Worm (Caenorhabditis elegans): ENCODE results near the gene nhr-5.

nhr-5 gene

DNA sequence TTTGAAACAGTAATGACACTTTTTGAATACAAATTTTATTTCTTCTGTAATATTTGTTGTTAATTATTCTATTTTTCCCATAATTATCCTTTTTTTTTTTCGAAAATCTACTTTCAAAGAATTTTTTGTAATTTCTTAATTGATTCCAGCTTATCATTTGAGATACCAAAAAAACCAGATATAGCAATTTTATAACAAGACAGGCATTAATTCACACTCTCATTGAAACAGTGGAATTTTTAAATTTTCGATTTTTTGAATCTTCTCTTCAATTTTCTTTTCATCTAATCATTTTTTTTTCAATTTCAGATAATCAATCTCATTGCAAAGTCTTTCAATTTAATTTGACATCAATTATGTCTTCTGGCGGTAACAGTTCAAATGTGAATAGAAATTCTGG is at the start of gene nhr-5:
Gene nhr-5 (plus strand): TSS at position 301 of the 400 bp plus-strand sequence.
- no peak for TF ChIP-seq bed-3 (GFP tag; optimal IDR thresholded peaks at IDR 0.05)
- no peak for TF ChIP-seq M03D4.4 (tag; optimal IDR thresholded peaks at IDR 0.05)
- no peak for TF ChIP-seq elt-1 (tag; optimal IDR thresholded peaks at IDR 0.05; ENCODE audit: borderline replicate concordance, insufficient read depth)

DNA sequence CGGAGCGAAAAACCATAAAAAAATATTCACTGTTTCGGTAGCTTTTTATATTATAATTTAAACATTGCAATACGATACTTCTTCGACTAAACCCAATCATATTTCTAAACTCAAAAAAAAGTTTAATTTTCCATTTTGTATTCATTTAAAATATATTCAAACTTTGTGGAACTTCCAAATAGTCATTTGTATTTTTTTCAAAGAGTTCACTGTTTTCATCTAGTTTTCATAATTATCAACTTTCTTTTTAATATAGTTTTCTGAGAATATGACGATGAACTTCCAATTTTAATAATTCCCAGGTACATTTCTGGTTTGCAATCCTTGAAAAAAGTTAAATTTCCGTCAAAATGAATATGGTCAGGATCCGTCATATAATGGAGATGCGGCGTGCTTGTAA is 38.8 kb upstream of the nhr-5 start, which contains the start of gene cpna-4:
Gene cpna-4 (plus strand): TSS at position 301 of the 400 bp plus-strand sequence.
- TF ChIP-seq lsy-2 (tag; optimal IDR thresholded peaks at IDR 0.05), result no peak
- TF ChIP-seq M03D4.4 (tag; optimal IDR thresholded peaks at IDR 0.05), result no peak
- no peak for TF ChIP-seq sptf-1 (tag; optimal IDR thresholded peaks at IDR 0.05)
- no peak for TF ChIP-seq ceh-39 (tag; optimal IDR thresholded peaks at IDR 0.05)
- TF ChIP-seq tbx-8 (GFP tag; optimal IDR thresholded peaks at IDR 0.05), result no peak
- TF ChIP-seq nhr-2 (tag; optimal IDR thresholded peaks at IDR 0.05), result no peak
- TF ChIP-seq lin-13 (tag; optimal IDR thresholded peaks at IDR 0.05), result no peak
- TF ChIP-seq hlh-1 (tag; optimal IDR thresholded peaks at IDR 0.05), result no peak
- no peak for TF ChIP-seq elt-3 (tag; optimal IDR thresholded peaks at IDR 0.05)
- no peak for TF ChIP-seq elt-1 (tag; optimal IDR thresholded peaks at IDR 0.05; ENCODE audit: borderline replicate concordance, insufficient read depth)
- TF ChIP-seq bed-3 (GFP tag; optimal IDR thresholded peaks at IDR 0.05), result no peak

DNA sequence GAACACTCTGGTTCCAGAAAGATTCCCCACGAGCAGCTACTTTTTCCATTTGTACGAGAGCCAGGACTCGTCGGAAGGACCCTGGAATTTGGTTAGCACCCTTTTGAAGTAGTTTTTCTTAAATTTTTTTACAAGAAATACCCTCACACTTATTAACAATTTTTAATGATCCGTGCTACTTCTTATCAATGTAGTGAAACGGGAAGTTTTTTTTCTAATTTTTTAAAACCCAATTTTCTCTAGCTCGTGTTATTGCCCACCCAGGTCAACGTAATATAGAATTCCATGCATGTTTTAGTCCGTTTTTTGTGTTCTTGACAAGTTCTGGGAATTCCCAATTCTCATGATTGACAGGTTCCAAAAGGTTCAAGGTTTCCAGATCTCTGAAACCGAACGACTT is 38.2 kb upstream of the nhr-5 start:
- no peak for TF ChIP-seq ztf-11 (tag; optimal IDR thresholded peaks at IDR 0.05)
- TF ChIP-seq hlh-1 (tag; optimal IDR thresholded peaks at IDR 0.05), result no peak
- no peak for TF ChIP-seq lsy-2 (tag; optimal IDR thresholded peaks at IDR 0.05)
- TF ChIP-seq zip-8 (tag; optimal IDR thresholded peaks at IDR 0.05), result no peak
- no peak for TF ChIP-seq sem-2 (GFP tag; optimal IDR thresholded peaks at IDR 0.05)
- no peak for TF ChIP-seq lin-13 (tag; optimal IDR thresholded peaks at IDR 0.05)
- no peak for TF ChIP-seq tbx-8 (GFP tag; optimal IDR thresholded peaks at IDR 0.05)
- TF ChIP-seq snpc-4 (tag; optimal IDR thresholded peaks at IDR 0.05), result no peak

DNA sequence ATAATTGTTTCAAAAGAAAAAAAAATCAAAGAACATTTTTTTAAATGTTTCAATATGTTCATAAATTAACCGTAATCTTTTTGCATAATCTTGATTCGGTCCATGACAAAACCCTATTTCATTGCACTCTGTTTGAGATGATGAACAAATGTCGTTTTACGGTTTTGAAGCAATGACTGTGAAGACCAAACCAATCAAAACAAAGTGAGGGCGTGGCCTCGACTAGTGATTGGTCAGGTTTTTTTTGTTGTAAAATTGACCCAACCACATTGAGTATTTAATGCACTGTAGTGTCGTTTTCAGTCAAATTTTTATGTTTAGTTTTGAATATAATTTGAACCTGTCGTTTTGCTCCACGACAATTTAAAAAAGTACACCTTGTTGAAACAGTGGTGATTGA is 22.6 kb upstream of the nhr-5 start:
- TF ChIP-seq snpc-4 (tag; optimal IDR thresholded peaks at IDR 0.05) (no peak), mls-2 (tag; optimal IDR thresholded peaks at IDR 0.05) (no peak), mab-5 (tag; optimal IDR thresholded peaks at IDR 0.05) (no peak), lin-32 (GFP tag; optimal IDR thresholded peaks at IDR 0.05) (no peak), sem-2 (GFP tag; optimal IDR thresholded peaks at IDR 0.05) (no peak), hlh-1 (tag; optimal IDR thresholded peaks at IDR 0.05) (no peak), bed-3 (GFP tag; optimal IDR thresholded peaks at IDR 0.05) (no peak), pha-4 (tag; optimal IDR thresholded peaks at IDR 0.05) (no peak), drap-1 (GFP tag; optimal IDR thresholded peaks at IDR 0.05) (no peak), cnd-1 (tag; optimal IDR thresholded peaks at IDR 0.05) (no peak), M03D4.4 (tag; optimal IDR thresholded peaks at IDR 0.05) (no peak), elt-3 (tag; optimal IDR thresholded peaks at IDR 0.05) (no peak), ceh-83 (GFP tag; optimal IDR thresholded peaks at IDR 0.05) (no peak), unc-39 (tag; optimal IDR thresholded peaks at IDR 0.05) (no peak), unc-120 (tag; optimal IDR thresholded peaks at IDR 0.05; ENCODE audit: poor library complexity, severe bottlenecking) (no peak), blmp-1 (tag; optimal IDR thresholded peaks at IDR 0.05) (no peak), nhr-76 (tag; optimal IDR thresholded peaks at IDR 0.05) (no peak), mep-1 (tag; optimal IDR thresholded peaks at IDR 0.05) (no peak)

DNA sequence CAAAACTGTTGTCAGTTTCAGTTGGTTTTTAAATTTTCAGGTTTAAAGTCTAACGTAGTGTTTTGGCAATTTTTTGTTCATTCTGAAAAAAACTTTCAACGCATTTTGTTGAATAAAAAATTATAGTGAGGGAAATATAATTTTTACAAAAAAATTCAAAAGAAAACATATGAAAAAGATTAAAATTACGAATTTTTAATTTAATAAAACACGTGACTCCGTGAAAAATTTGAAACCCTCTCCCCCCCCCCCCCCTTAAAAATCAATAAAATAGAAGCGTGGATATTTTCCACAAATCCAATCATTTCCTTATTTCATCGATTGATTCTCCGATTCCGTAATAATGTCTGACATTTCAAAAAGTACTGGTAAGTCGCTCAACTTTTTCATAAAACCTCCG is 21.9 kb upstream of the nhr-5 start, which contains the start of gene Y73F8A.20:
Gene Y73F8A.20 (plus strand): TSS at position 301 of the 400 bp plus-strand sequence.
- TF ChIP-seq ztf-11 (tag; optimal IDR thresholded peaks at IDR 0.05) (no peak), M03D4.4 (tag; optimal IDR thresholded peaks at IDR 0.05) (no peak), cnd-1 (tag; optimal IDR thresholded peaks at IDR 0.05) (no peak), ham-2 (GFP tag; optimal IDR thresholded peaks at IDR 0.05) (no peak), tbx-8 (GFP tag; optimal IDR thresholded peaks at IDR 0.05) (no peak), nhr-28 (tag; optimal IDR thresholded peaks at IDR 0.05) (no peak), mab-5 (tag; optimal IDR thresholded peaks at IDR 0.05) (no peak), ceh-43 (GFP tag; optimal IDR thresholded peaks at IDR 0.05) (no peak), mls-2 (tag; optimal IDR thresholded peaks at IDR 0.05) (no peak), ces-1 (GFP tag; optimal IDR thresholded peaks at IDR 0.05) (no peak), lsy-2 (tag; optimal IDR thresholded peaks at IDR 0.05) (no peak), mep-1 (tag; optimal IDR thresholded peaks at IDR 0.05) (no peak)

Data from whole organism, mixed stage, embryonic.